Fruit fly (Drosophila melanogaster) whole organism, prepupa: ENCODE measurements around the gene CG4053.

Experiments used
- CG11762 ChIP-seq: fragments of 200-800 bp; sonication (Bioruptor generic); optimal IDR thresholded peaks from 3 replicates; lab custom pipeline; 2016; ENCODE audit warnings: missing biosample characterization, missing genetic modification characterization; ENCODE audit not compliant: insufficient read depth
- CG31627 ChIP-seq: fragments of 200-800 bp; sonication (Bioruptor generic); optimal IDR thresholded peaks from 3 replicates; lab custom pipeline; 2016; ENCODE audit warnings: missing biosample characterization, missing genetic modification characterization
- CG32006 ChIP-seq: fragments of 200-800 bp; sonication (Bioruptor generic); optimal IDR thresholded peaks from 3 replicates; lab custom pipeline; 2017; ENCODE audit warnings: missing biosample characterization, mild to moderate bottlenecking, missing genetic modification characterization
- CG4318 ChIP-seq: fragments of 200-800 bp; sonication (Bioruptor generic); optimal IDR thresholded peaks from 3 replicates; lab custom pipeline; 2017; ENCODE audit warnings: missing biosample characterization, mild to moderate bottlenecking, missing genetic modification characterization
- CG6163 ChIP-seq: fragments of 200-800 bp; sonication (Bioruptor generic); IDR thresholded peaks from 3 replicates; pipeline ENCODE4 v1.3.6; 2022; ENCODE audit warnings: missing biosample characterization, missing genetic modification characterization
- CG6276 ChIP-seq: fragments of 200-800 bp; sonication (Bioruptor generic); optimal IDR thresholded peaks from 2 replicates; lab custom pipeline; 2017; ENCODE audit warnings: missing biosample characterization, mild to moderate bottlenecking, missing genetic modification characterization
- CG6792 ChIP-seq: fragments of 200-800 bp; sonication (Bioruptor generic); optimal IDR thresholded peaks from 3 replicates; lab custom pipeline; 2016; ENCODE audit warnings: missing biosample characterization, missing genetic modification characterization
- CG8119 ChIP-seq: fragments of 200-800 bp; sonication (Bioruptor generic); IDR thresholded peaks from 3 replicates; pipeline ENCODE4 v1.3.6; 2022; ENCODE audit warnings: missing biosample characterization, missing genetic modification characterization
- CG8319 ChIP-seq: fragments of 200-800 bp; sonication (Bioruptor generic); optimal IDR thresholded peaks from 3 replicates; lab custom pipeline; 2016; ENCODE audit warnings: missing biosample characterization, missing genetic modification characterization
- CG8632 ChIP-seq: fragments of 200-800 bp; sonication (Bioruptor generic); optimal IDR thresholded peaks from 3 replicates; lab custom pipeline; 2016; ENCODE audit warnings: missing biosample characterization, missing genetic modification characterization
- Eip78C ChIP-seq: fragments of 200-800 bp; sonication (Bioruptor generic); peaks from one replicate; lab custom pipeline; 2016; ENCODE audit warnings: missing biosample characterization, missing genetic modification characterization
- Ets21C ChIP-seq: fragments of 200-800 bp; sonication (Bioruptor generic); optimal IDR thresholded peaks from 3 replicates; lab custom pipeline; 2016; ENCODE audit warnings: missing biosample characterization, missing genetic modification characterization
- OdsH ChIP-seq: fragments of 200-800 bp; sonication (Bioruptor generic); optimal IDR thresholded peaks from 3 replicates; lab custom pipeline; 2016; ENCODE audit warnings: missing biosample characterization, missing genetic modification characterization
- Sox102F ChIP-seq: fragments of 200-800 bp; sonication (Bioruptor generic); optimal IDR thresholded peaks from 2 replicates; lab custom pipeline; 2016; ENCODE audit warnings: missing biosample characterization, mild to moderate bottlenecking, missing genetic modification characterization
- Sox14 ChIP-seq: fragments of 200-800 bp; sonication (Bioruptor generic); optimal IDR thresholded peaks from 3 replicates; lab custom pipeline; 2016; ENCODE audit warnings: missing biosample characterization, missing genetic modification characterization
- acj6 ChIP-seq: fragments of 200-800 bp; sonication (Bioruptor generic); optimal IDR thresholded peaks from 3 replicates; lab custom pipeline; 2016; ENCODE audit warnings: missing biosample characterization, missing genetic modification characterization
- cyc ChIP-seq: fragments of 200-800 bp; sonication (Bioruptor generic); optimal IDR thresholded peaks from 3 replicates; lab custom pipeline; 2016; ENCODE audit warnings: missing biosample characterization, missing genetic modification characterization
- eg ChIP-seq: fragments of 200-800 bp; sonication (Bioruptor generic); IDR thresholded peaks from 3 replicates; pipeline ENCODE4 v1.3.6; 2022; ENCODE audit warnings: missing biosample characterization, missing genetic modification characterization
- fd59A ChIP-seq: fragments of 200-800 bp; sonication (Bioruptor generic); optimal IDR thresholded peaks from 2 replicates; lab custom pipeline; 2017; ENCODE audit warnings: missing biosample characterization, mild to moderate bottlenecking, missing genetic modification characterization, missing genetic modification reagents
- fd85E ChIP-seq: fragments of 200-800 bp; sonication (Bioruptor generic); optimal IDR thresholded peaks from 3 replicates; lab custom pipeline; 2016; ENCODE audit warnings: missing biosample characterization, missing genetic modification characterization
- lz ChIP-seq: fragments of 200-800 bp; sonication (Bioruptor generic); optimal IDR thresholded peaks from 3 replicates; lab custom pipeline; 2016; ENCODE audit warnings: missing biosample characterization, missing genetic modification characterization
- pdm3 ChIP-seq: fragments of 200-800 bp; sonication (Bioruptor generic); optimal IDR thresholded peaks from 3 replicates; lab custom pipeline; 2016; ENCODE audit warnings: missing biosample characterization, missing genetic modification characterization
- salr ChIP-seq, 2 experiments: fragments of 200-800 bp; sonication (Bioruptor generic); optimal IDR thresholded peaks; 3 replicates each; lab custom pipeline; 2016 to 2018; ENCODE audit warnings: missing biosample characterization in 2 of 2, missing genetic modification characterization in 2 of 2, mild to moderate bottlenecking in 1 of 2
- spab ChIP-seq: fragments of 200-800 bp; sonication (Bioruptor generic); optimal IDR thresholded peaks from 2 replicates; lab custom pipeline; 2017; ENCODE audit warnings: missing biosample characterization, mild to moderate bottlenecking, missing genetic modification characterization, missing genetic modification reagents
- ss ChIP-seq, 2 experiments: fragments of 200-800 bp; sonication (Bioruptor generic); optimal IDR thresholded peaks; 2 replicates in 1 of 2; 3 replicates in 1 of 2; lab custom pipeline; 2017 to 2018; ENCODE audit warnings: mild to moderate bottlenecking in 2 of 2, missing biosample characterization in 2 of 2, missing genetic modification characterization in 2 of 2, moderate library complexity in 1 of 2
- vri ChIP-seq: fragments of 200-800 bp; sonication (Bioruptor generic); optimal IDR thresholded peaks from 3 replicates; lab custom pipeline; 2016; ENCODE audit warnings: missing biosample characterization, mild to moderate bottlenecking, missing genetic modification characterization

CG4053 gene

dm6 chr3R:17081359-17081935 lies 50.6 kb downstream of the CG4053 start (continued):
- TF ChIP-seq salr (GFP tag; optimal IDR thresholded peaks at IDR 0.05; lab: Kevin White, UChicago) (peak in 1 of 2 experiments; percentile 92), CG11762 (GFP tag; lab: Kevin White, UChicago) (peak; percentile 61), CG6276 (no peak), Sox14 (peak; percentile 54), Eip78C (peak; percentile 95), spab (GFP tag; lab: Kevin White, UChicago) (no peak), acj6 (peak; percentile 74), fd85E (GFP tag; lab: Kevin White, UChicago) (no peak), CG8632 (GFP tag; lab: Kevin White, UChicago) (peak; percentile 64), CG6163 (GFP tag; lab: Robert Waterston, UW) (peak; percentile 40; the same call in 1 of the 3 replicates), Sox102F (GFP tag; lab: Kevin White, UChicago) (no peak), ss (GFP tag; optimal IDR thresholded peaks at IDR 0.05; lab: Kevin White, UChicago) (peak in 1 of 2 experiments; percentile 56), eg (GFP tag; lab: Robert Waterston, UW) (peak; percentile 81), OdsH (GFP tag; lab: Kevin White, UChicago) (no peak), CG4318 (GFP tag; lab: Kevin White, UChicago) (no peak), CG6792 (peak; percentile 41), vri (GFP tag; lab: Kevin White, UChicago) (no peak), pdm3 (GFP tag; lab: Kevin White, UChicago) (no peak), CG8119 (peak; percentile 92), CG31627 (no peak), CG32006 (GFP tag; lab: Kevin White, UChicago) (peak; percentile 94), lz (GFP tag; lab: Kevin White, UChicago) (peak; percentile 30), CG8319 (GFP tag; lab: Kevin White, UChicago) (no peak), fd59A (peak; percentile 65), cyc (GFP tag; lab: Kevin White, UChicago) (peak; percentile 39), Ets21C (GFP tag; lab: Kevin White, UChicago) (no peak)
